Worm (Caenorhabditis elegans): Measurements from ENCODE around the gene bath-2.

DNA sequence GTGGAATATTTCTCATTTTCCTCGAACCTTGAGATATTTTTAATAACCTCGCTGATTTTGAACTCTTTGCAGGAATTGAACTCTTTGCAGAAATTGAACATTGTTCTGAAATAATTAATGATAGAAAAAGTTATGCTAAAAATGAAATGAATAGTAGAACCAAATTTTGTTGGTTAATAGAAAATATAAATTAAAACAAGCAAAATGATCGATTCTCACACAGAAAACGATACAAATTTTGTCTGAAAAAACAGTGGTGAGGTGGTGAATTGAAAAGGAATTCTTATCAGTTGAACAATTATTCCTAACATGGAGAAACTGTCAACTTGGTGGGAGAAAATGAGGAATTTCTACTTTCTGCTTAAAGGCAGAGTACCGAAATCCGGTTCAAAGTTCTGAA lies 37.9 kb downstream of the bath-2 start, which contains the start of gene math-6:
- TF ChIP-seq pha-4 (tag; optimal IDR thresholded peaks at IDR 0.05), result no peak
- TF ChIP-seq nhr-11 (tag; optimal IDR thresholded peaks at IDR 0.05), result no peak
- TF ChIP-seq unc-86 (tag; optimal IDR thresholded peaks at IDR 0.05), result no peak
- TF ChIP-seq ceh-9 (tag; optimal IDR thresholded peaks at IDR 0.05), result no peak
- TF ChIP-seq F13H6.1 (tag; optimal IDR thresholded peaks at IDR 0.05), result no peak
- no peak for TF ChIP-seq ama-1 (optimal IDR thresholded peaks at IDR 0.05)
- TF ChIP-seq pag-3 (tag; optimal IDR thresholded peaks at IDR 0.05; ENCODE audit: borderline replicate concordance), result no peak
- TF ChIP-seq T23F11.4 (GFP tag; optimal IDR thresholded peaks at IDR 0.05), result no peak
- TF ChIP-seq sox-2 (GFP tag; IDR thresholded peaks at IDR 0.05), result no peak
- TF ChIP-seq K09A11.1 (tag; optimal IDR thresholded peaks at IDR 0.05; ENCODE audit: insufficient read depth), result no peak
- no peak for TF ChIP-seq ceh-30 (tag; optimal IDR thresholded peaks at IDR 0.05)
- no peak for TF ChIP-seq sdc-2 (tag; optimal IDR thresholded peaks at IDR 0.05)
- TF ChIP-seq pat-9 (tag; optimal IDR thresholded peaks at IDR 0.05), result no peak
